Fruit fly (Drosophila melanogaster) whole organism, prepupa: ENCODE results near the gene Pgant4.

ENCODE experiments used
- CG16779 ChIP-seq: fragments of 200-800 bp; sonication (Bioruptor generic); optimal IDR thresholded peaks from 3 replicates; lab custom pipeline; 2017; ENCODE audit warnings: missing biosample characterization, mild to moderate bottlenecking, missing genetic modification characterization
- CG8119 ChIP-seq: fragments of 200-800 bp; sonication (Bioruptor generic); IDR thresholded peaks from 3 replicates; pipeline ENCODE4 v1.3.6; 2022; ENCODE audit warnings: missing biosample characterization, missing genetic modification characterization
- Ets21C ChIP-seq: fragments of 200-800 bp; sonication (Bioruptor generic); optimal IDR thresholded peaks from 3 replicates; lab custom pipeline; 2016; ENCODE audit warnings: missing biosample characterization, missing genetic modification characterization
- Hr39 ChIP-seq: fragments of 200-800 bp; sonication (Bioruptor generic); optimal IDR thresholded peaks from 2 replicates; lab custom pipeline; 2016; ENCODE audit warnings: missing biosample characterization, missing genetic modification characterization
- Met ChIP-seq: fragments of 200-800 bp; sonication (Bioruptor generic); optimal IDR thresholded peaks from 3 replicates; lab custom pipeline; 2016; ENCODE audit warnings: missing biosample characterization, missing genetic modification characterization
- Smox ChIP-seq: fragments of 200-800 bp; sonication (Bioruptor generic); optimal IDR thresholded peaks from 3 replicates; lab custom pipeline; 2016; ENCODE audit warnings: missing biosample characterization, missing genetic modification characterization
- dac ChIP-seq: fragments of 200-800 bp; sonication (Bioruptor generic); optimal IDR thresholded peaks from 2 replicates; lab custom pipeline; 2017; ENCODE audit warnings: missing biosample characterization, mild to moderate bottlenecking, missing genetic modification characterization
- dsx ChIP-seq: fragments of 200-800 bp; optimal IDR thresholded peaks from 3 replicates; lab custom pipeline; 2019; ENCODE audit warnings: missing biosample characterization, mild to moderate bottlenecking, missing genetic modification characterization, moderate library complexity; ENCODE audit not compliant: poor library complexity, severe bottlenecking
- esn ChIP-seq: fragments of 200-800 bp; sonication (Bioruptor generic); optimal IDR thresholded peaks from 2 replicates; lab custom pipeline; 2016; ENCODE audit warnings: missing biosample characterization, mild to moderate bottlenecking, missing genetic modification characterization, moderate library complexity
- lz ChIP-seq: fragments of 200-800 bp; sonication (Bioruptor generic); optimal IDR thresholded peaks from 3 replicates; lab custom pipeline; 2016; ENCODE audit warnings: missing biosample characterization, missing genetic modification characterization
- net ChIP-seq: fragments of 200-800 bp; sonication (Bioruptor generic); optimal IDR thresholded peaks from 3 replicates; lab custom pipeline; 2016; ENCODE audit warnings: missing biosample characterization, missing genetic modification characterization
- salr ChIP-seq, 2 experiments: fragments of 200-800 bp; sonication (Bioruptor generic); optimal IDR thresholded peaks; 3 replicates each; lab custom pipeline; 2016 to 2018; ENCODE audit warnings: missing biosample characterization in 2 of 2, missing genetic modification characterization in 2 of 2, mild to moderate bottlenecking in 1 of 2
- ss ChIP-seq, 2 experiments: fragments of 200-800 bp; sonication (Bioruptor generic); optimal IDR thresholded peaks; 2 replicates in 1 of 2; 3 replicates in 1 of 2; lab custom pipeline; 2017 to 2018; ENCODE audit warnings: mild to moderate bottlenecking in 2 of 2, missing biosample characterization in 2 of 2, missing genetic modification characterization in 2 of 2, moderate library complexity in 1 of 2

DNA sequence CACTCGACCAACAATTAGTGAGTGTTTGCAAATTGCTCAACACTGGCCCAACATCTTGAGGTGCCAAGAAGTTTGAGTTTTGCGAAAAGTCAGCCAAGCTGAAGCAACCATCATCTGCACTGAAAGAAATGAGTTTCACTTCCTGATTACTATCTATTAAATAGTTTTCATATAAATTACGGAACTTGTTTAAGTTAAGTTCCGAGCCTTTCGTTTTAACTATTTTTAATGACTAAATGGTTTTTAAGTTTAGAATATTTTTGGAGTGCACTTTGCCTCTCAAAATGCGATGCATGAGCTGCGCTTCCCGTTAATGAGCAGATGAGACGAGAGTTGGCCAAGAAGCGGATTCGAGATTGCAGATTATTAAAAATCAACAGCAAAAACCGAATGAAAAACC lies 30.7 kb upstream of the Pgant4 start:
- TF ChIP-seq Hr39 (GFP tag; lab: Kevin White, UChicago) (peak; percentile 11), lz (GFP tag; lab: Kevin White, UChicago) (no peak), dsx (GFP tag; lab: Kevin White, UChicago) (no peak), CG8119 (peak; percentile 61; the same call in 2 of the 3 replicates), dac (GFP tag; lab: Kevin White, UChicago) (no peak), Met (GFP tag; lab: Kevin White, UChicago) (peak; percentile 2), Smox (no peak), Ets21C (GFP tag; lab: Kevin White, UChicago) (no peak), ss (GFP tag; optimal IDR thresholded peaks at IDR 0.05; lab: Kevin White, UChicago) (no peak), salr (GFP tag; optimal IDR thresholded peaks at IDR 0.05; lab: Kevin White, UChicago) (peak in 1 of 2 experiments; percentile 23), CG16779 (tag; lab: Kevin White, UChicago) (no peak), net (GFP tag; lab: Kevin White, UChicago) (no peak), esn (GFP tag; lab: Kevin White, UChicago) (peak; percentile 1)
